Fruit fly (Drosophila melanogaster): Measurements from ENCODE around the gene Prosalpha4T1.
A peak's percentile ranks its signal among the peaks of the same experiment; 100 is the strongest.

Gene Prosalpha4T1

DNA sequence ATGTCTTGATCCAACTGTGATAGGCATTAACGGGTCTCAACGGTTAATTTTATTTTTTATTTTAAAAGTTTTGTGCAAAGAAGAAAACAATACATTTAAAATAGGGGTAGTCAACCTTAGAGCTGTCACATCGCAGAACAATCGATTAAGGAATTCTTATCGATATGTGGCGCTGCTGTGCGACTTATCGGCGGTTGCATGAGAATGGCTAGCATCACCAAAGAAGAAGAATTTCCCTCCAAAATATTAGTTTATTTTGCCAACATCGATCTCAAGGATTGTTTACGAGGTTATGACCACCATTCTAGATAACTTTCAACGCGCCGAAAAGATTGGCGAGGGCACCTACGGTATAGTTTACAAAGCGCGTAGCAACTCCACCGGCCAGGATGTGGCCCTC lies 13.5 kb downstream of the Prosalpha4T1 start, which contains the start of gene Cdk2 (continued):
- TF ChIP-seq CG14014 (GFP tag; IDR thresholded peaks at IDR 0.05) (no peak), HmgD (GFP tag; optimal IDR thresholded peaks at IDR 0.05) (peak; percentile 13), CG17829 (tag; optimal IDR thresholded peaks at IDR 0.05) (peak; percentile 14), cad (GFP tag; optimal IDR thresholded peaks at IDR 0.05) (no peak), gfzf (GFP tag; optimal IDR thresholded peaks at IDR 0.05) (peak; percentile 1), Ptx1 (GFP tag; IDR thresholded peaks at IDR 0.05) (0 out of 2 replicates have a peak, but pooled peaks have one; percentile 5), pum (GFP tag; optimal IDR thresholded peaks at IDR 0.05) (peak; percentile 1), eyg (GFP tag; optimal IDR thresholded peaks at IDR 0.05) (no peak), crc (GFP tag; optimal IDR thresholded peaks at IDR 0.05) (no peak), CG8089 (GFP tag; optimal IDR thresholded peaks at IDR 0.05) (no peak), prd (optimal IDR thresholded peaks at IDR 0.05) (no peak), prd (GFP tag; IDR thresholded peaks at IDR 0.05) (no peak), chinmo (GFP tag; IDR thresholded peaks at IDR 0.05; ENCODE audit: partially characterized antibody) (peak; percentile 84; the same call in 2 of the 4 replicates), az2 (GFP tag; optimal IDR thresholded peaks at IDR 0.05) (no peak), CG9876 (GFP tag; optimal IDR thresholded peaks at IDR 0.05) (no peak), CG18599 (GFP tag; optimal IDR thresholded peaks at IDR 0.05) (no peak), CG6175 (GFP tag; IDR thresholded peaks at IDR 0.05) (no peak), CG17612 (GFP tag; IDR thresholded peaks at IDR 0.05) (no peak), TFAM (GFP tag; optimal IDR thresholded peaks at IDR 0.05) (no peak), lbe (GFP tag; optimal IDR thresholded peaks at IDR 0.05) (no peak), slou (GFP tag; optimal IDR thresholded peaks at IDR 0.05) (no peak), odd (GFP tag; optimal IDR thresholded peaks at IDR 0.05) (no peak), gcm2 (GFP tag; optimal IDR thresholded peaks at IDR 0.05) (no peak), dysf (GFP tag; IDR thresholded peaks at IDR 0.05) (no peak), CG11504 (tag; optimal IDR thresholded peaks at IDR 0.05) (peak; percentile 56), CG9932 (GFP tag; IDR thresholded peaks at IDR 0.05) (peak; percentile 74), Awh (GFP tag; IDR thresholded peaks at IDR 0.05) (no peak), CG3726 (GFP tag; IDR thresholded peaks at IDR 0.05) (no peak), CG10274 (GFP tag; optimal IDR thresholded peaks at IDR 0.05) (no peak), sima (GFP tag; optimal IDR thresholded peaks at IDR 0.05) (no peak), bigmax (GFP tag; optimal IDR thresholded peaks at IDR 0.05) (peak; percentile 67), eve (GFP tag; optimal IDR thresholded peaks at IDR 0.05) (no peak), CG7786 (GFP tag; optimal IDR thresholded peaks at IDR 0.05) (no peak), crol (GFP tag; IDR thresholded peaks at IDR 0.05) (no peak), pfk (GFP tag; optimal IDR thresholded peaks at IDR 0.05) (no peak), Atf6 (GFP tag; IDR thresholded peaks at IDR 0.05) (no peak), cwo (GFP tag; optimal IDR thresholded peaks at IDR 0.05) (no peak), CG6813 (GFP tag; optimal IDR thresholded peaks at IDR 0.05) (no peak), ci (GFP tag; IDR thresholded peaks at IDR 0.05) (no peak), Blimp-1 (GFP tag; optimal IDR thresholded peaks at IDR 0.05) (no peak), ac (GFP tag; optimal IDR thresholded peaks at IDR 0.05) (no peak), NfI (GFP tag; optimal IDR thresholded peaks at IDR 0.05) (no peak), oc (tag; optimal IDR thresholded peaks at IDR 0.05) (no peak), CG9817 (tag; optimal IDR thresholded peaks at IDR 0.05) (no peak), CG4282 (GFP tag; optimal IDR thresholded peaks at IDR 0.05) (no peak), zen2 (GFP tag; IDR thresholded peaks at IDR 0.05; ENCODE audit: partially characterized antibody) (peak; percentile 84), sna (GFP tag; IDR thresholded peaks at IDR 0.05; ENCODE audit: partially characterized antibody) (peak; percentile 87), z (GFP tag; IDR thresholded peaks at IDR 0.05) (no peak), CG2678 (tag; optimal IDR thresholded peaks at IDR 0.05) (no peak), nau (GFP tag; optimal IDR thresholded peaks at IDR 0.05) (no peak), bcd (GFP tag; optimal IDR thresholded peaks at IDR 0.05) (no peak), CG1792 (GFP tag; optimal IDR thresholded peaks at IDR 0.05) (no peak)
